Worm (Caenorhabditis elegans): ENCODE results near the gene H23N18.6.

The H23N18.6 gene

DNA sequence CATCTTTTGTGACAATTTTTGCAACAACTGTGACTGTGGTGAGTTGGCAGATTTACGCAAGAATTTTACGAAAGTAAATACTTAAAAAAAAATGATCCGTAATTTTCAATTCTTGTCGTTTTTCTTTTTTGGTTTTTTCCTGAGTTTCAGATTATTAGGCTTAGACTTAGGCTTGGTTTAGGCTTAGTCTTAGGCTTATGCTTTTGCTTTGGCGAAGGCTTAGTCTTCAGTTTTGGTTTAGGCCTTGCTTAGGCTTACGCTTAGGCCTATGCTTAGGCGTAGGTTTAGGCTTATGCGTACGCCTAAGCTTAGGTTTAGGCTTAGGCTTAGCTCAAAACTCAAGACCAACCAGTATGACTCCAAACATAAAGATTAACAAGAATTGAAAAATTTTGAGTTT lies 42.7 kb upstream of the H23N18.6 start:
- TF ChIP-seq aha-1 (tag) (peak; percentile 94), ztf-7 (tag; optimal IDR thresholded peaks at IDR 0.05) (no peak)

DNA sequence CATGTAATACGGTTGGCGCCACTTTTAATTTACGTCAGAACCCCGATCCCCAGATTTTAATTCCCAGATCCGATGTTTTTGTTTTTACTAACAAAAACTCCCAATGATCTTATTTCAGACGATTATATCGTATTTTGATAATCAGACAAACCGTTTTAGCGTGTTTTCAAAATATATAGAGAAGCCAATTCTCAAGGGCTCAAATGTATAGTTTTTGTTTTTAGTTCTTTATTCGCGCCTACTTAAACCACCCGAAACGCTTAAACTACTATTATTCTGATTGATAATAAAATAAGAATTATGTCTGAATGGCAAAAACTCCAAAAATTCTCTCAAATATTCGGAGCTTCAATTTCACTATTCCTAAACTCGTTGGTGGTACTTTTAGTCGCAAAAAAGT lies 41.6 kb upstream of the H23N18.6 start, which contains the start of gene str-208:
str-208 (plus strand) TSS at position 301 of the 400 bp plus-strand sequence.
- peak; percentile 12 for TF ChIP-seq aha-1 (tag)
- no peak for TF ChIP-seq ctbp-1 (GFP tag; IDR thresholded peaks at IDR 0.05)

DNA sequence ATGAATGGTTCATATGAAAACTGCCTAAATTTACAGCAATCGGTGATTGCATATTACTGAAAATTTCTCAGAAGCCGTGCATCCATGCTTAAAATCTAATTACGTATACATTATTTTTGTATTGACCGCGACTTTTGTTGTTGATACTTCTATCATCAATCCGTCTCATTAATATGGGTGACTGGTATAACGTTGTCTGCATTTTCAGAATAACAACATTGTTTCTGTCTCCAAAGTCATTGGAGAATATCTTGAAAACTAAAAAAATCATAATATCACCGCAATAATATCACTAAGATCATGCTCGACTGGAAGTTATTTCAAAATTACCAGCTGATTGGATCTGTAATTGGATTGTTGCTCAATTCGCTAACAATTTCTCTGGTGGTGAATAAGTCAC lies 36.6 kb upstream of the H23N18.6 start, which contains the start of gene str-207:
str-207 (plus strand) TSS at position 301 of the 400 bp plus-strand sequence.
- TF ChIP-seq mes-2 (tag; optimal IDR thresholded peaks at IDR 0.05; ENCODE audit: poor library complexity, severe bottlenecking) (no peak), unc-39 (tag; optimal IDR thresholded peaks at IDR 0.05) (no peak), duxl-1 (tag; optimal IDR thresholded peaks at IDR 0.05; ENCODE audit: poor library complexity) (no peak), nhr-77 (tag; optimal IDR thresholded peaks at IDR 0.05) (no peak), zfp-3 (GFP tag; conservative IDR thresholded peaks at IDR 0.05) (no peak), mdl-1 (tag; optimal IDR thresholded peaks at IDR 0.05) (no peak)

DNA sequence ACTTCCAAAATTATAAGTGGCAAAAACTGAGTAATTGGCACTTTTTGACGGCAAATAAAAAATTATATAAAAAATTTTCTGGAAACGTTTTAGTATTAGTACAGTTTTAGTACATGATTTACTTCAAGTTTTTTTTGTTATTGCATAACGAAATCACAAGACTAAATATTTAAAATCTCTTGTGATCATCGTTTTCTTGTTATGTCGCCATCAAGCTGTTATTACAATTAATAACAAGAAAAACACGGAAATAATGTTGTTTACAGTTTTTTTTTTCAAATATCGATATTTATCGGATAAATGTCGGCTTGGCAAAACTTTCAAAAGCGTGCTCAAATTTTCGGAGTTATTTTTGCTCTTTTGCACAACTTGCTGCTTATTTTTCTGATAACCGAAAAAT lies 33.8 kb upstream of the H23N18.6 start, which contains the start of gene str-209:
str-209 (plus strand) TSS at position 301 of the 400 bp plus-strand sequence.
- TF ChIP-seq lin-39 (tag; optimal IDR thresholded peaks at IDR 0.05): no peak
- TF ChIP-seq ceh-82 (tag; optimal IDR thresholded peaks at IDR 0.05): no peak
- no peak for TF ChIP-seq mdl-1 (tag; optimal IDR thresholded peaks at IDR 0.05)
- no peak for TF ChIP-seq hlh-11 (tag; optimal IDR thresholded peaks at IDR 0.05)
- TF ChIP-seq zag-1 (tag; optimal IDR thresholded peaks at IDR 0.05): no peak
- TF ChIP-seq F37D6.2 (tag; optimal IDR thresholded peaks at IDR 0.05): no peak
- no peak for TF ChIP-seq nhr-25 (tag; optimal IDR thresholded peaks at IDR 0.05; ENCODE audit: borderline replicate concordance, insufficient read depth)
- no peak for TF ChIP-seq aha-1 (tag)

DNA sequence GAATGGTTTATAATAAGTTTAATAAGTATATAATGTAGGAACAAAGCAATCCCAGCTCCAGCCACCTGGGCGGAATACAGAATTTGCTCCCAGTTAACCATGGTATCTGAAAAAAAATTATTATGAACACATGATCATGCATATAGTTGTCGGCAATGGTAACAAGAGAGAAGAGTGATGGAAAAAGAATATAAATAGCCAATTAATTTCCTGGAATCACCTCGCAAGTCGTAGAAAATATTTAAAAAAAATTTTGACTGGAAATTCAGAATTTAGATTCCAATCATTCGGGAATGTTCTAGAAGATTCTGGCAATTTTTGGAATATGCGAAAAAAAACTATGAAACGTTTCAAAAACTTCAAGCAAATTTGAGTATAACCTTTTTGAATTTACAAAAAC lies 29.3 kb upstream of the H23N18.6 start, which contains the start of gene str-211:
str-211 (minus strand) TSS at position 101 of the 400 bp plus-strand sequence.
- no peak for TF ChIP-seq fos-1 (tag; optimal IDR thresholded peaks at IDR 0.05)
- TF ChIP-seq dmd-8 (GFP tag; IDR thresholded peaks at IDR 0.05): no peak
- TF ChIP-seq mdl-1 (tag; optimal IDR thresholded peaks at IDR 0.05): no peak
- no peak for TF ChIP-seq nhr-11 (tag; optimal IDR thresholded peaks at IDR 0.05)
- TF ChIP-seq T26A8.4 (GFP tag; IDR thresholded peaks at IDR 0.05): no peak
- no peak for TF ChIP-seq jun-1 (tag; optimal IDR thresholded peaks at IDR 0.05)
- TF ChIP-seq ceh-20 (GFP tag; IDR thresholded peaks at IDR 0.05): no peak
- no peak for TF ChIP-seq dmd-9 (GFP tag; IDR thresholded peaks at IDR 0.05)
- no peak for TF ChIP-seq egl-43 (GFP tag; IDR thresholded peaks at IDR 0.05)
- no peak for TF ChIP-seq skn-1 (tag; optimal IDR thresholded peaks at IDR 0.05)
- TF ChIP-seq unc-62 (GFP tag; optimal IDR thresholded peaks at IDR 0.05 in 1 of 2): no peak
- TF ChIP-seq unc-62 (tag; optimal IDR thresholded peaks at IDR 0.05): no peak
- no peak for TF ChIP-seq mxl-2 (GFP tag; conservative IDR thresholded peaks at IDR 0.05)
- TF ChIP-seq mep-1 (tag; optimal IDR thresholded peaks at IDR 0.05): no peak
- TF ChIP-seq ztf-7 (tag; optimal IDR thresholded peaks at IDR 0.05): no peak
- no peak for TF ChIP-seq snpc-1.2 (GFP tag; IDR thresholded peaks at IDR 0.05)
- no peak for TF ChIP-seq ztf-11 (tag; optimal IDR thresholded peaks at IDR 0.05)
- TF ChIP-seq F37D6.2 (tag; optimal IDR thresholded peaks at IDR 0.05): no peak
- TF ChIP-seq ceh-32 (tag; optimal IDR thresholded peaks at IDR 0.05; ENCODE audit: poor library complexity): no peak

DNA sequence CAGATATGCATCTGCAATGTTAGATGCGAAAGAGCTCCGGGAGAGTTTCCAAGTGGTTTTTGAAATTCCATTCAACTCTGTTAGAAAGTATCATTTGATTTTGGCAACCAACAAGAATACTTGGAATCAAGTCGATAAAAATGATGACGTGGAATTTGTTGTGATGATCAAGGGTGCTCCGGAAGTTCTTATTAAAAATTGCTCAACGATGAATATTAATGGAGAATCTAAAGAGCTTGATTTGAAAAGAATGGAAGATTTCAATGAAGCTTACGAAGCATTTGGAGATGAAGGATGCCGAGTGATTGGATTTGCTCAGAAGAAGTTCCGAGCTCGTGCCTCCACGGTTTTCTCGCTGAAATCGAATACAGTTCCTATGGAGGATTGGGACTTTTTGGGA lies 22.5 kb upstream of the H23N18.6 start:
- TF ChIP-seq egl-27 (tag; optimal IDR thresholded peaks at IDR 0.05): no peak
- peak in 1 of 2 experiments; percentile 95 for TF ChIP-seq unc-62 (GFP tag; optimal IDR thresholded peaks at IDR 0.05 in 1 of 2)
- TF ChIP-seq unc-62 (tag; optimal IDR thresholded peaks at IDR 0.05): no peak
- TF ChIP-seq T26A8.4 (GFP tag; IDR thresholded peaks at IDR 0.05): no peak
- no peak for TF ChIP-seq nhr-102 (tag; optimal IDR thresholded peaks at IDR 0.05)
- no peak for TF ChIP-seq F37D6.2 (tag; optimal IDR thresholded peaks at IDR 0.05)
- no peak for TF ChIP-seq nhr-10 (tag; optimal IDR thresholded peaks at IDR 0.05)
- TF ChIP-seq ztf-7 (tag; optimal IDR thresholded peaks at IDR 0.05): no peak
- TF ChIP-seq daf-8 (GFP tag; IDR thresholded peaks at IDR 0.05): no peak

All from whole organism, L4 larva.